Fruit fly (Drosophila melanogaster) Kc167 (cell line): ENCODE data around the gene CG11106.

Source experiments
- h ChIP-seq: fragments of >200 bp; optimal IDR thresholded peaks from 3 replicates; lab custom pipeline; 2018; ENCODE audit warnings: missing external identifiers
- insv ChIP-seq: fragments of >200 bp; optimal IDR thresholded peaks from 3 replicates; lab custom pipeline; 2018; ENCODE audit warnings: missing external identifiers
- psq ChIP-seq: fragments of >200 bp; optimal IDR thresholded peaks from 2 replicates; lab custom pipeline; 2017; ENCODE audit warnings: missing external identifiers
- ttk ChIP-seq: sonication (Bioruptor generic); optimal IDR thresholded peaks from 2 replicates; lab custom pipeline; 2017; ENCODE audit warnings: missing external identifiers

DNA sequence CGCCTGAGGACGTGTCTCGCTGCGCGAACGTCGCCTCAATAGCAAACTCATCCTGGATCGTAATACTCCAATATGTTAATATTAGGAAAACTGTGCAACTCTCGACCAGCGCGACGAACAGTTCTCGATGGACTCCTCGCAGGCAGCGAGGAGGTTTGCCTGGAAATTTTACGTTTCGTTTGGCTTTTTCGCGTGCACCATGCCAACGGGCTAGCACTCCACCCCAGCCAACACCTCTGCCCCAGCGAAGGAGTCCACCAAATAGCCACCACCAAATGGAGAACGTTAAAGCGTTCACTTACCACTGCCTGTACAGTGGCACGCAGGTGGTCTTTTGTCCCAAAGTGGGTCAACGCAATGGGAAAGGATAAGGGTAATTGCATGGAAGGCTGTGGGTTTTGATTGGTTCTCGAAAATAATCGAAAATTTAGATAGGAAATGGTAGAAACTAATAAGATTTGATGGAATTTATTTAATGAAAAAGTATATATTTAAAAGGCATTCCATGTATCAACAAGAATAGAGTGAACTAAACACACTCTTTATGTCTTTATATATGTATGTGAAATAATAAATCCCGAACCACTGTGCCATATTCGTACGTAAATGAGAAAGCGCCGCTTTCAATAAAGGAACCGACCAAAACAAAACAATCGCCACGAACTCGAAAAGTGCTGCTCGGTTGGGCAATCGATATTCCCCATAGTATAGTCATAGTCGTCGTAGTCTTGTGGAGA, 42.2 kb upstream of the CG11106 start, which contains the start of gene CG32668:
- no peak for TF ChIP-seq ttk (lab: Kevin White, UChicago)
- no peak for TF ChIP-seq h (lab: Kevin White, UChicago)
- no peak for TF ChIP-seq psq (lab: Kevin White, UChicago)
- TF ChIP-seq insv (lab: Kevin White, UChicago) = no peak
